Worm (Caenorhabditis elegans) whole organism, L4/young adult: Measurements from ENCODE around the gene C54F6.15.

Experiments
- dao-5 ChIP-seq: sonication (generic microtip); optimal IDR thresholded peaks from 2 replicates; lab custom pipeline; 2016; ENCODE audit warnings: missing genotype, missing genetic modification characterization, moderate library complexity, missing compliant biosample characterization
- him-1 ChIP-seq: sonication (generic microtip); optimal IDR thresholded peaks from 2 replicates; lab custom pipeline; 2016; ENCODE audit warnings: missing genotype, missing genetic modification reagents, missing genetic modification characterization, missing compliant biosample characterization

DNA sequence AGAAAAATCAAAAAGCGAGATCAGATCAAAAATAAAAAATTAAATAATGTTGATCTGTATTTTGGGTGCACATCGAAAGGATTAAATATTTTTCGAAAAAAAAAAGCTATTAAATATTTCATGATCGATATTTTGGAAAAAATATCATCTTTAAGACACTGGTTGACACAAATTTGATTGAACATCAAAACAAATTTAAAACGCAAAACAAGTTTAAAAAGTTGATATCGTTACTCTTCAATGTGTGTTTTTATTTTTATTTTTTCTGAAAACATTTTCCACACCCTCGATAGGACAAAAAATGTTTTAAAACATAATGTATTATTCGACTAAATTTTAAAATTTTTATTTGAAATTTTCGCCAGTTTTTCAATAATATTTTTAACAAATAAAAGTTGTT, 15.8 kb upstream of the C54F6.15 start, which contains the start of gene C54F6.12:
- TF ChIP-seq dao-5 (tag; lab: Kevin White, UChicago) (no peak), him-1 (tag; lab: Kevin White, UChicago) (no peak)
